Worm (Caenorhabditis elegans) whole organism, L4/young adult: ENCODE data around the gene clec-158.

Source experiments
- dao-5 ChIP-seq: sonication (generic microtip); optimal IDR thresholded peaks from 2 replicates; lab custom pipeline; 2016; ENCODE audit warnings: missing genotype, missing genetic modification characterization, moderate library complexity, missing compliant biosample characterization
- him-1 ChIP-seq: sonication (generic microtip); optimal IDR thresholded peaks from 2 replicates; lab custom pipeline; 2016; ENCODE audit warnings: missing genotype, missing genetic modification reagents, missing genetic modification characterization, missing compliant biosample characterization

ce11 chrIII:6904468-6904867 lies 45.1 kb upstream of the clec-158 start:
- no peak for TF ChIP-seq dao-5 (tag; lab: Kevin White, UChicago)
- TF ChIP-seq him-1 (tag; lab: Kevin White, UChicago): no peak
